Worm (Caenorhabditis elegans) whole organism, L1 larva: Measurements from ENCODE around the gene T19D12.9.

Experiments used
- dpl-1 ChIP-seq, 3 experiments: fragments of 150-350 bp in 2 of 3; sonication (generic microtip) in 1 of 3; optimal IDR thresholded peaks; 2 replicates each; lab custom pipeline; 2014 to 2017; ENCODE audit warnings: missing biosample characterization in 3 of 3, missing genetic modification characterization in 3 of 3, missing genetic modification reagents in 3 of 3
- lin-35 ChIP-seq, 2 experiments: fragments of 150-350 bp; optimal IDR thresholded peaks; 2 replicates each; lab custom pipeline; 2014; ENCODE audit warnings: missing biosample characterization in 2 of 2, missing genetic modification characterization in 2 of 2, missing genetic modification reagents in 2 of 2
- nhr-11 ChIP-seq: fragments of 150-350 bp; optimal IDR thresholded peaks from 2 replicates; lab custom pipeline; 2014; ENCODE audit warnings: missing biosample characterization, missing genetic modification characterization
- nhr-19 ChIP-seq: fragments of 200-800 bp; sonication (Bioruptor generic); conservative IDR thresholded peaks from 2 replicates; pipeline ENCODE4 v1.3.6; 2022; ENCODE audit warnings: missing genetic modification characterization, missing compliant biosample characterization
- tbx-2 ChIP-seq: sonication (generic microtip); optimal IDR thresholded peaks from 2 replicates; lab custom pipeline; 2016; ENCODE audit warnings: missing genetic modification characterization, missing compliant biosample characterization
- xbp-1 ChIP-seq: sonication (generic microtip); optimal IDR thresholded peaks from 2 replicates; lab custom pipeline; 2016; ENCODE audit warnings: missing genetic modification characterization, missing compliant biosample characterization
- ztf-11 ChIP-seq, 2 experiments: sonication (generic microtip); optimal IDR thresholded peaks; 2 replicates each; lab custom pipeline; 2016 to 2017; ENCODE audit warnings: missing genetic modification characterization in 2 of 2, missing biosample characterization in 1 of 2, missing compliant biosample characterization in 1 of 2

- TF ChIP-seq dpl-1 (GFP tag; optimal IDR thresholded peaks at IDR 0.05; lab: Kevin White, UChicago) (no peak), ztf-11 (tag; optimal IDR thresholded peaks at IDR 0.05; lab: Kevin White, UChicago) (no peak), nhr-19 (GFP tag; lab: Robert Waterston, UW) (no peak), lin-35 (GFP tag; optimal IDR thresholded peaks at IDR 0.05; lab: Kevin White, UChicago) (no peak), xbp-1 (tag; lab: Kevin White, UChicago) (no peak), tbx-2 (tag; lab: Kevin White, UChicago) (no peak), nhr-11 (no peak)
Observed at ce11 chrII:6658766-6659165, 4.6 kb upstream of the T19D12.9 start, which contains the start of gene T19D12.10.
